Fruit fly (Drosophila melanogaster): ENCODE measurements around the gene Sfxn1-3.

The Sfxn1-3 gene

dm6 chr3R:4394654-4395581 lies 16.5 kb downstream of the Sfxn1-3 start (continued):
- TF ChIP-seq CG13624 (GFP tag; optimal IDR thresholded peaks at IDR 0.05) (peak; percentile 93), CG1792 (GFP tag; optimal IDR thresholded peaks at IDR 0.05) (peak; percentile 90), sens-2 (GFP tag; IDR thresholded peaks at IDR 0.05) (peak; percentile 53; the same call in 1 of the 2 replicates), Lpt (GFP tag; optimal IDR thresholded peaks at IDR 0.05) (no peak), hth (optimal IDR thresholded peaks at IDR 0.05) (no peak), CG11247 (GFP tag; IDR thresholded peaks at IDR 0.05) (peak; percentile 77), CG5245 (GFP tag; optimal IDR thresholded peaks at IDR 0.05) (peak; percentile 71), CG12236 (GFP tag; optimal IDR thresholded peaks at IDR 0.05) (peak; percentile 65), CG1603 (tag; optimal IDR thresholded peaks at IDR 0.05) (peak; percentile 96), CG8944 (GFP tag; optimal IDR thresholded peaks at IDR 0.05) (peak; percentile 87), Vsx1 (GFP tag; optimal IDR thresholded peaks at IDR 0.05) (peak; percentile 9), CG32532 (GFP tag; IDR thresholded peaks at IDR 0.05) (peak; percentile 86), dan (GFP tag; IDR thresholded peaks at IDR 0.05) (no peak), Fer2 (tag; optimal IDR thresholded peaks at IDR 0.05) (peak; percentile 30), sima (GFP tag; optimal IDR thresholded peaks at IDR 0.05) (peak; percentile 14), MESR4 (GFP tag; optimal IDR thresholded peaks at IDR 0.05) (peak; percentile 19), CG10979 (tag; optimal IDR thresholded peaks at IDR 0.05) (peak; percentile 84), CG6254 (GFP tag; optimal IDR thresholded peaks at IDR 0.05) (peak; percentile 77), Sry-β (GFP tag; optimal IDR thresholded peaks at IDR 0.05) (peak; percentile 70), danr (GFP tag; IDR thresholded peaks at IDR 0.05) (peak; percentile 67), vfl (GFP tag; optimal IDR thresholded peaks at IDR 0.05) (peak; percentile 80), kni (GFP tag; optimal IDR thresholded peaks at IDR 0.05) (peak; percentile 8), ci (GFP tag; IDR thresholded peaks at IDR 0.05) (peak; percentile 93), CG8359 (GFP tag; optimal IDR thresholded peaks at IDR 0.05; ENCODE audit: borderline replicate concordance) (peak; percentile 65), p53 (GFP tag; optimal IDR thresholded peaks at IDR 0.05) (peak; percentile 49), oc (tag; optimal IDR thresholded peaks at IDR 0.05) (peak; percentile 84), eyg (GFP tag; optimal IDR thresholded peaks at IDR 0.05) (peak; percentile 85), CG9215 (GFP tag; IDR thresholded peaks at IDR 0.05) (no peak; the same call in 1 of the 2 replicates), phol (tag; optimal IDR thresholded peaks at IDR 0.05) (peak; percentile 86), btn (GFP tag; optimal IDR thresholded peaks at IDR 0.05) (peak; percentile 82), CG4730 (GFP tag; IDR thresholded peaks at IDR 0.05) (peak; percentile 83), az2 (GFP tag; optimal IDR thresholded peaks at IDR 0.05) (peak; percentile 83), E2f1 (GFP tag; IDR thresholded peaks at IDR 0.05) (peak; percentile 89), Bdp1 (GFP tag; optimal IDR thresholded peaks at IDR 0.05) (peak; percentile 68), CG11560 (tag; IDR thresholded peaks at IDR 0.05) (peak; percentile 58; the same call in 1 of the 3 replicates), CG11456 (GFP tag; IDR thresholded peaks at IDR 0.05) (peak; percentile 91), CG17912 (GFP tag; optimal IDR thresholded peaks at IDR 0.05) (peak; percentile 52), CG11723 (GFP tag; optimal IDR thresholded peaks at IDR 0.05) (peak; percentile 70), CG3838 (GFP tag; optimal IDR thresholded peaks at IDR 0.05) (peak; percentile 7), stwl (tag; optimal IDR thresholded peaks at IDR 0.05) (no peak), sd (tag; optimal IDR thresholded peaks at IDR 0.05) (no peak), gce (GFP tag; IDR thresholded peaks at IDR 0.05) (peak; percentile 67; the same call in 2 of the 3 replicates), esg (GFP tag; conservative IDR thresholded peaks at IDR 0.05) (peak; percentile 86), Bgb (GFP tag; IDR thresholded peaks at IDR 0.05; ENCODE audit: partially characterized antibody) (no peak), Taf1 (GFP tag; IDR thresholded peaks at IDR 0.05) (peak; percentile 70; the same call in 1 of the 2 replicates), CG17568 (GFP tag; optimal IDR thresholded peaks at IDR 0.05) (peak; percentile 74), CG17361 (GFP tag; IDR thresholded peaks at IDR 0.05) (peak; percentile 83), CG8290 (GFP tag; optimal IDR thresholded peaks at IDR 0.05) (no peak), CG8290 (tag; optimal IDR thresholded peaks at IDR 0.05) (peak in 1 of 2 experiments; percentile 97)
